Worm (Caenorhabditis elegans): ENCODE measurements around the gene unc-33.

unc-33 gene

ce11 chrIV:3520374-3520773 is 3.7 kb downstream of the unc-33 start:
- peak; percentile 64 for TF ChIP-seq zip-4 (GFP tag; optimal IDR thresholded peaks at IDR 0.05)
- no peak for TF ChIP-seq vab-15 (tag; optimal IDR thresholded peaks at IDR 0.05)
- no peak for TF ChIP-seq nhr-90 (tag; optimal IDR thresholded peaks at IDR 0.05; ENCODE audit: poor library complexity)
- TF ChIP-seq tbx-2 (tag; optimal IDR thresholded peaks at IDR 0.05), result no peak
- TF ChIP-seq lin-14 (GFP tag; optimal IDR thresholded peaks at IDR 0.05), result peak; percentile 28
- TF ChIP-seq ceh-90 (tag; optimal IDR thresholded peaks at IDR 0.05), result peak; percentile 1
- TF ChIP-seq lsy-2 (tag; optimal IDR thresholded peaks at IDR 0.05), result peak in 1 of 2 experiments; percentile 10
- no peak for TF ChIP-seq fkh-4 (tag; optimal IDR thresholded peaks at IDR 0.05; ENCODE audit: borderline replicate concordance)
- TF ChIP-seq skn-1 (tag; optimal IDR thresholded peaks at IDR 0.05), result peak; percentile 70
- TF ChIP-seq Y116A8C.19 (tag; optimal IDR thresholded peaks at IDR 0.05; ENCODE audit: borderline replicate concordance), result no peak
- TF ChIP-seq nhr-11 (tag; optimal IDR thresholded peaks at IDR 0.05), result no peak
- no peak for TF ChIP-seq grh-1 (GFP tag; IDR thresholded peaks at IDR 0.05)
- TF ChIP-seq mef-2 (tag; optimal IDR thresholded peaks at IDR 0.05), result no peak
- TF ChIP-seq efl-1 (optimal IDR thresholded peaks at IDR 0.05), result peak in 1 of 2 experiments; percentile 10
- no peak for TF ChIP-seq efl-1 (GFP tag; optimal IDR thresholded peaks at IDR 0.05 in 1 of 2)
- no peak for TF ChIP-seq irx-1 (tag; optimal IDR thresholded peaks at IDR 0.05)
- TF ChIP-seq hpl-2 (GFP tag; optimal IDR thresholded peaks at IDR 0.05), result no peak
- TF ChIP-seq ceh-82 (tag; optimal IDR thresholded peaks at IDR 0.05), result peak; percentile 23 to 66 (median 33)
- no peak for TF ChIP-seq snu-23 (GFP tag; optimal IDR thresholded peaks at IDR 0.05)
- no peak for TF ChIP-seq C34B4.2 (tag; optimal IDR thresholded peaks at IDR 0.05)
- TF ChIP-seq elt-2 (tag; optimal IDR thresholded peaks at IDR 0.05), result no peak
- TF ChIP-seq sox-4 (tag; optimal IDR thresholded peaks at IDR 0.05), result no peak
- no peak for TF ChIP-seq ceh-8 (GFP tag; optimal IDR thresholded peaks at IDR 0.05)

- TF ChIP-seq dpl-1 (GFP tag; optimal IDR thresholded peaks at IDR 0.05), result no peak
- TF ChIP-seq efl-1 (optimal IDR thresholded peaks at IDR 0.05), result no peak
- TF ChIP-seq efl-1 (GFP tag; optimal IDR thresholded peaks at IDR 0.05 in 1 of 2), result peak in 1 of 2 experiments; percentile 72
- TF ChIP-seq lin-14 (GFP tag; optimal IDR thresholded peaks at IDR 0.05), result peak; percentile 73
- TF ChIP-seq mab-9 (GFP tag; IDR thresholded peaks at IDR 0.05), result 0 out of 2 replicates have a peak, but pooled peaks have one; percentile 26
- TF ChIP-seq nhr-71 (tag; optimal IDR thresholded peaks at IDR 0.05), result peak; percentile 31
- peak; percentile 38 for TF ChIP-seq fkh-10 (GFP tag; optimal IDR thresholded peaks at IDR 0.05)
- TF ChIP-seq blmp-1 (tag; optimal IDR thresholded peaks at IDR 0.05), result no peak
- TF ChIP-seq zag-1 (tag; optimal IDR thresholded peaks at IDR 0.05), result no peak
- no peak for TF ChIP-seq egl-27 (tag; optimal IDR thresholded peaks at IDR 0.05)
- peak; percentile 14 for TF ChIP-seq swsn-7 (tag; optimal IDR thresholded peaks at IDR 0.05)
- TF ChIP-seq mef-2 (tag; optimal IDR thresholded peaks at IDR 0.05), result no peak
- TF ChIP-seq tbx-2 (tag; optimal IDR thresholded peaks at IDR 0.05), result peak; percentile 27
- peak; percentile 13 for TF ChIP-seq xbp-1 (tag; optimal IDR thresholded peaks at IDR 0.05)
- peak in 1 of 3 experiments; percentile 38 for TF ChIP-seq ceh-82 (tag; optimal IDR thresholded peaks at IDR 0.05)
- TF ChIP-seq ceh-8 (GFP tag; optimal IDR thresholded peaks at IDR 0.05), result no peak
- no peak for TF ChIP-seq lin-39 (tag; optimal IDR thresholded peaks at IDR 0.05)
- peak; percentile 12 for TF ChIP-seq unc-86 (tag; optimal IDR thresholded peaks at IDR 0.05)
- peak; percentile 61 for TF ChIP-seq dsc-1 (tag; optimal IDR thresholded peaks at IDR 0.05)
- peak; percentile 27 for TF ChIP-seq nhr-47 (tag; optimal IDR thresholded peaks at IDR 0.05)
- TF ChIP-seq egl-13 (tag; optimal IDR thresholded peaks at IDR 0.05), result peak; percentile 44
Measured at ce11 chrIV:3520957-3521356, 4.3 kb downstream of the unc-33 start.

ce11 chrIV:3521710-3522109 is 5.0 kb downstream of the unc-33 start:
- TF ChIP-seq nhr-77 (tag; optimal IDR thresholded peaks at IDR 0.05), result no peak
- TF ChIP-seq ama-1 (optimal IDR thresholded peaks at IDR 0.05), result no peak
- no peak for TF ChIP-seq lsy-2 (tag; optimal IDR thresholded peaks at IDR 0.05)
- TF ChIP-seq lin-14 (GFP tag; optimal IDR thresholded peaks at IDR 0.05), result peak; percentile 26
- no peak for TF ChIP-seq elt-2 (tag; optimal IDR thresholded peaks at IDR 0.05)
- TF ChIP-seq blmp-1 (tag; optimal IDR thresholded peaks at IDR 0.05), result peak; percentile 47
- no peak for TF ChIP-seq lin-13 (GFP tag; optimal IDR thresholded peaks at IDR 0.05)

Data from whole organism, L1 larva.